Worm (Caenorhabditis elegans) whole organism, L4/young adult: ENCODE measurements around the gene flp-34.

Source experiments
- W03F9.2 ChIP-seq: fragments of 150-350 bp; optimal IDR thresholded peaks from 2 replicates; lab custom pipeline; 2014; ENCODE audit warnings: missing biosample characterization, missing genetic modification characterization
- dao-5 ChIP-seq: sonication (generic microtip); optimal IDR thresholded peaks from 2 replicates; lab custom pipeline; 2016; ENCODE audit warnings: missing genotype, missing genetic modification characterization, moderate library complexity, missing compliant biosample characterization
- him-1 ChIP-seq: sonication (generic microtip); optimal IDR thresholded peaks from 2 replicates; lab custom pipeline; 2016; ENCODE audit warnings: missing genotype, missing genetic modification reagents, missing genetic modification characterization, missing compliant biosample characterization

- TF ChIP-seq W03F9.2 (no peak), him-1 (no peak), dao-5 (tag; lab: Kevin White, UChicago) (no peak)
Observed at ce11 chrV:1023367-1023766, 9.8 kb downstream of the flp-34 start, which contains the start of gene pei-2.
